Fruit fly (Drosophila melanogaster): Measurements from ENCODE around the gene tow.

tow gene

DNA sequence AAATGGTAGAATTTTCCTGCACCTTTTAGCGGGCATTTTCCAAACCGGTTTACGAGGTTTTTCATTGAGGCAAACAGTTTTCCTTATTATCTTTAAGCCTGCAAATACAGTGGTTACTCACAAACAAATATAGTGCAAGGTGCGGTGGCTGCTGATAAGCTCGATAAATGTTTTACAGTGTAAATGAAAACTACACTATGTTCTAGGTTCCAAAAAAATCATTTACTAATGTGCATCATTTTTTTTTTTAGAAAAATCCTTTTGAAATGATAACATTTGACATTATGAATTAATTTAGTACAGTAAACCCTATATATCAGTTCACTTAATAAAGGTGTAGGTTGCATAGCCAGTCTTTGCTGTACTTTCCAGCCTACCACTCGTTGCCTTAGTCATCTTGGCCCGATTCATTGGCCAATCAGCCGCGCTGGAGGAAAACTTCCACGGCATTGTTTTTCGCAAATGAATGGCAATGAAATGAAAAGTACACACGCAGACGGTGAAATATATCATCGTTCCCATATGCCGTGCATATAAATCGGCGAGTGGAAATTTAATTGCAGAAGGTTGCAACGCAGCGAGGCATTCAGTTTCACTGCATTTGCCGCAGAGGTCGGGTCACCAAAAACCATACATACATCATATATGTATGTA is 35.5 kb downstream of the tow start (continued):
- peak; percentile 31 for TF ChIP-seq Oli (tag; optimal IDR thresholded peaks at IDR 0.05)

DNA sequence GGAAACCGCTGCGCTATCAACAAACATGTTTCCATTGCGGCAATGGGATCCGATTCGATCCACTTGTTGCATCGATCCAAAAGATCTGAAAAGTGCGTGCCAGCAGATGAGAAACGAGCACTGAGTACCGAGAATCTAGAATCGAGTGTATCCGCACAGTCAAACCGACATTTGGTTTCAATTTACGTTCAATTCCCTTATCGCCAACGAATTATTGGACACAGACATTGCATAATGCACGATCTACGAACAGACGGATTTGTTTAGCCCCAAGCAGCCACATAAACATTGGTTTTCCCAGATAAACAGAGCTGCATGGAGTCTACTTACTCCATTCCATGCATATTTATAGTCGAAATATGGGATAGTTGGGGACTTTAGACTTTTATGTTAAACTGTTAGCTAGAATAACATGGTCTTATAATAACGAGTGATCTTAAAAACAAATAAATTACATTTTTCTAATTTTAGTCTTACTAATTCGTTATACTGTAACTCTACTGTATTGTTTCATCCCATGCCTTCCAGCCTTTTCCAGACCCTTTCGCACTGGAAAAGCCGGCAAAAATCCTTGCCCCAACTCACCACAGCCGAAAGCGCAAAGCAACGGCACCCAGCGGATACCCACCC is 36.2 kb downstream of the tow start:
- TF ChIP-seq gem (tag; optimal IDR thresholded peaks at IDR 0.05) (peak; percentile 8), klu (GFP tag; IDR thresholded peaks at IDR 0.05) (no peak), eve (GFP tag; optimal IDR thresholded peaks at IDR 0.05) (peak in 1 of 2 experiments; percentile 61), kah (GFP tag; optimal IDR thresholded peaks at IDR 0.05) (peak; percentile 81), CG15601 (tag; optimal IDR thresholded peaks at IDR 0.05) (peak; percentile 94), wor (GFP tag; IDR thresholded peaks at IDR 0.05) (no peak), Xrp1 (GFP tag; IDR thresholded peaks at IDR 0.05) (peak; percentile 29; the same call in 1 of the 2 replicates), D (optimal IDR thresholded peaks at IDR 0.05) (peak; percentile 25), D (GFP tag; optimal IDR thresholded peaks at IDR 0.05) (no peak), CG4820 (GFP tag; optimal IDR thresholded peaks at IDR 0.05) (no peak), chm (GFP tag; IDR thresholded peaks at IDR 0.05) (0 out of 2 replicates have a peak, but pooled peaks have one; percentile 24), row (GFP tag; IDR thresholded peaks at IDR 0.05) (0 out of 3 replicates have a peak, but pooled peaks have one; percentile 10), Hr39 (optimal IDR thresholded peaks at IDR 0.05) (no peak), CG10979 (tag; optimal IDR thresholded peaks at IDR 0.05) (peak; percentile 11), sens (GFP tag) (peak; percentile 58), MESR4 (GFP tag; optimal IDR thresholded peaks at IDR 0.05) (no peak), Stat92E (GFP tag; optimal IDR thresholded peaks at IDR 0.05) (peak in 1 of 3 experiments; percentile 20), grau (tag; optimal IDR thresholded peaks at IDR 0.05) (peak; percentile 75), Pdp1 (GFP tag; optimal IDR thresholded peaks at IDR 0.05) (peak in 1 of 2 experiments; percentile 95), aop (GFP tag; IDR thresholded peaks at IDR 0.05) (no peak), CG32772 (GFP tag; IDR thresholded peaks at IDR 0.05) (0 out of 2 replicates have a peak, but pooled peaks have one; percentile 6)

DNA sequence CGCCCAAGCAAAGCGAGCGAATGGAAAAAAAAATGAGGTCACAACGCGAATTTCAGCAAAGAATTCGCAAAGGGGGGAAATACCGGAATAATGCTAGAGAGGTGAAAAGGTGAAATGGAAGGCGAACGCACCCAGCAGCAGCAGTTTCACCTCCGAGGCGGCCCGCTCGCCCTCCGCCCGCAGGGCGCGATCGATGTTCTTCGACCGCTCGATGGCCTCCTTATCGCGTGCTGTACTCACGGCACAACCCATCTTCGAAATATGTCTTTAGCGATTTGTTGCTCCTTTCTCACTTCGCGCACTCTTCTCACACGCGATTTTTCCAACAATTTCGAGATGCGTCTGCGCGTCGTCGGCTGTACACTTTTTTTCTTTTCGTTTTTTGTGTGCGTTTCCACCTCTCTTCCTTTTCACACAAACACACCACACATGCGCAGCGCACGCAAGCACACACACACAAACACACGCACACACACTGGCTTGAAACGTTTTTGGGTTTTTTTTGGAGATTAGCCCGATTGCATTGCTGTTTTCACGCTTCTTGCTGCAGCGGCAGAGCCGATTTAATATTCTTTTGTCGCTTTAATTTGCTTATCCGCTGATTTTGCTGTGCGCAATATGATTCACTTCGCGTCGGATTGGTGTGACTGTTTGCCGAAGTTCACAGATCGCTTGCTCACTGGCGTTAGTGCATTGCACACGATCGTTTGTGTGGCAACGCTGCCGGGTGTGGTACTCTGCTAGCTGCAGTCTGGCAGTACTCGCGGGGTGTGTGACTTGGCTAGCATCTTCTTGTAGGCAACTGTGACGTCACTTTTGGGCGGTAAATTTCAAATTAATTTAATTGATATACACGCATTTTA is 37.0 kb downstream of the tow start, which contains the start of gene Galphai:
Galphai (minus strand) TSS at position 658 of the 863 bp plus-strand sequence.
- TF ChIP-seq zen (tag; optimal IDR thresholded peaks at IDR 0.05) (peak; percentile 64), CG34376 (GFP tag; optimal IDR thresholded peaks at IDR 0.05) (peak; percentile 49), Deaf1 (tag; optimal IDR thresholded peaks at IDR 0.05) (peak; percentile 63), CG33213 (GFP tag; optimal IDR thresholded peaks at IDR 0.05) (peak; percentile 97), cg (GFP tag; optimal IDR thresholded peaks at IDR 0.05) (peak; percentile 88), Side (GFP tag; optimal IDR thresholded peaks at IDR 0.05) (peak; percentile 53), lab (GFP tag; optimal IDR thresholded peaks at IDR 0.05) (peak; percentile 55), mirr (GFP tag; optimal IDR thresholded peaks at IDR 0.05) (peak; percentile 28), CG32532 (GFP tag; IDR thresholded peaks at IDR 0.05) (peak; percentile 24; the same call in 1 of the 2 replicates), Dp (GFP tag; optimal IDR thresholded peaks at IDR 0.05) (peak; percentile 99), tgo (GFP tag; IDR thresholded peaks at IDR 0.05) (no peak), chinmo (GFP tag; IDR thresholded peaks at IDR 0.05; ENCODE audit: partially characterized antibody) (peak; percentile 70; the same call in 2 of the 4 replicates), Atf3 (GFP tag; optimal IDR thresholded peaks at IDR 0.05) (peak; percentile 1), CG4282 (GFP tag; optimal IDR thresholded peaks at IDR 0.05) (peak; percentile 40), Xbp1 (GFP tag; optimal IDR thresholded peaks at IDR 0.05) (peak; percentile 39), CG9876 (GFP tag; optimal IDR thresholded peaks at IDR 0.05) (peak; percentile 70), az2 (GFP tag; optimal IDR thresholded peaks at IDR 0.05) (no peak), ara (GFP tag; IDR thresholded peaks at IDR 0.05) (no peak), CG7372 (GFP tag; IDR thresholded peaks at IDR 0.05) (no peak), HmgZ (tag; optimal IDR thresholded peaks at IDR 0.05) (peak; percentile 92), CG6272 (GFP tag; IDR thresholded peaks at IDR 0.05) (no peak), her (GFP tag; optimal IDR thresholded peaks at IDR 0.05) (peak; percentile 64), stwl (tag; optimal IDR thresholded peaks at IDR 0.05) (peak; percentile 86), ERR (GFP tag; optimal IDR thresholded peaks at IDR 0.05) (peak; percentile 47)
